Fruit fly (Drosophila melanogaster): Measurements from ENCODE around the gene LManII.

Gene LManII

dm6 chr2L:10418981-10419380 lies 38.5 kb upstream of the LManII start, which contains the start of gene RfC3 (continued):
- no peak for TF ChIP-seq Hr51 (GFP tag; optimal IDR thresholded peaks at IDR 0.05)
- TF ChIP-seq CG11456 (GFP tag; IDR thresholded peaks at IDR 0.05), result no peak
- TF ChIP-seq YL-1 (GFP tag; optimal IDR thresholded peaks at IDR 0.05), result peak; percentile 38
- no peak for TF ChIP-seq CG12744 (GFP tag; optimal IDR thresholded peaks at IDR 0.05)
- no peak for TF ChIP-seq prd (optimal IDR thresholded peaks at IDR 0.05)
- TF ChIP-seq prd (GFP tag; IDR thresholded peaks at IDR 0.05), result no peak
- TF ChIP-seq luna (GFP tag; optimal IDR thresholded peaks at IDR 0.05), result no peak
- TF ChIP-seq CG12391 (tag; optimal IDR thresholded peaks at IDR 0.05), result no peak
- TF ChIP-seq CG10321 (GFP tag; IDR thresholded peaks at IDR 0.05), result no peak
- TF ChIP-seq B-H1 (GFP tag; IDR thresholded peaks at IDR 0.05), result no peak
- no peak for TF ChIP-seq Dip2 (GFP tag; IDR thresholded peaks at IDR 0.05)
- peak; percentile 94 for TF ChIP-seq CG2116 (GFP tag; optimal IDR thresholded peaks at IDR 0.05)
- peak; percentile 85 for TF ChIP-seq Myb (GFP tag; optimal IDR thresholded peaks at IDR 0.05)
- peak; percentile 51; the same call in 1 of the 2 replicates for TF ChIP-seq MBD-R2 (GFP tag; IDR thresholded peaks at IDR 0.05)
- peak; percentile 20 for TF ChIP-seq sug (tag; optimal IDR thresholded peaks at IDR 0.05)
- no peak for TF ChIP-seq cas (GFP tag; IDR thresholded peaks at IDR 0.05)
- TF ChIP-seq kay (GFP tag; optimal IDR thresholded peaks at IDR 0.05), result no peak
- no peak for TF ChIP-seq al (GFP tag; IDR thresholded peaks at IDR 0.05)
- no peak for TF ChIP-seq pita (GFP tag; optimal IDR thresholded peaks at IDR 0.05)
- no peak for TF ChIP-seq Sry-β (GFP tag; optimal IDR thresholded peaks at IDR 0.05)
- TF ChIP-seq gfzf (GFP tag; optimal IDR thresholded peaks at IDR 0.05), result no peak
- TF ChIP-seq nom (GFP tag; optimal IDR thresholded peaks at IDR 0.05), result no peak
- TF ChIP-seq Six4 (GFP tag; optimal IDR thresholded peaks at IDR 0.05), result no peak
- peak; percentile 99 for TF ChIP-seq CG1603 (tag; optimal IDR thresholded peaks at IDR 0.05)
- TF ChIP-seq CG17359 (tag; optimal IDR thresholded peaks at IDR 0.05), result no peak
- no peak for TF ChIP-seq CG11695 (GFP tag; IDR thresholded peaks at IDR 0.05)
- no peak for TF ChIP-seq zf30C (GFP tag; optimal IDR thresholded peaks at IDR 0.05)
- no peak for TF ChIP-seq MTF-1 (GFP tag; optimal IDR thresholded peaks at IDR 0.05; ENCODE audit: borderline replicate concordance)
- no peak for TF ChIP-seq CG7556 (GFP tag; optimal IDR thresholded peaks at IDR 0.05)
- no peak for TF ChIP-seq jigr1 (GFP tag; IDR thresholded peaks at IDR 0.05)
- TF ChIP-seq fru (optimal IDR thresholded peaks at IDR 0.05), result no peak
- TF ChIP-seq sim (GFP tag; IDR thresholded peaks at IDR 0.05), result no peak
- no peak for TF ChIP-seq CG2202 (tag; optimal IDR thresholded peaks at IDR 0.05)
- no peak for TF ChIP-seq D19B (GFP tag; optimal IDR thresholded peaks at IDR 0.05)
- TF ChIP-seq so (GFP tag; IDR thresholded peaks at IDR 0.05), result no peak
- TF ChIP-seq Side (GFP tag; optimal IDR thresholded peaks at IDR 0.05), result no peak
- TF ChIP-seq cwo (GFP tag; optimal IDR thresholded peaks at IDR 0.05), result no peak
- no peak for TF ChIP-seq CG11723 (GFP tag; optimal IDR thresholded peaks at IDR 0.05)
- no peak for TF ChIP-seq CG16863 (GFP tag; optimal IDR thresholded peaks at IDR 0.05)
- no peak for TF ChIP-seq CG7839 (tag; optimal IDR thresholded peaks at IDR 0.05)
- no peak for TF ChIP-seq Sin3A (optimal IDR thresholded peaks at IDR 0.05)
- TF ChIP-seq Dip3 (GFP tag; optimal IDR thresholded peaks at IDR 0.05), result no peak
- TF ChIP-seq CG15696 (tag; optimal IDR thresholded peaks at IDR 0.05), result no peak
- TF ChIP-seq Med (GFP tag), result peak; percentile 54
- no peak for TF ChIP-seq CG11560 (tag; IDR thresholded peaks at IDR 0.05)
- TF ChIP-seq CG3847 (GFP tag; IDR thresholded peaks at IDR 0.05), result no peak
- no peak for TF ChIP-seq CG11398 (GFP tag; optimal IDR thresholded peaks at IDR 0.05)
- TF ChIP-seq ttk (GFP tag; IDR thresholded peaks at IDR 0.05), result no peak
- no peak for TF ChIP-seq sens-2 (GFP tag; IDR thresholded peaks at IDR 0.05)
- TF ChIP-seq gcm2 (GFP tag; optimal IDR thresholded peaks at IDR 0.05), result no peak
- TF ChIP-seq Eip74EF (GFP tag; optimal IDR thresholded peaks at IDR 0.05), result no peak
- TF ChIP-seq btn (GFP tag; optimal IDR thresholded peaks at IDR 0.05), result no peak
- no peak for TF ChIP-seq pan (optimal IDR thresholded peaks at IDR 0.05)
- TF ChIP-seq pan (GFP tag; optimal IDR thresholded peaks at IDR 0.05 in 1 of 2, IDR thresholded peaks at IDR 0.05 in 1 of 2), result no peak

Data from whole organism, embryonic.